Worm (Caenorhabditis elegans): Measurements from ENCODE around the gene F36A4.3.

DNA sequence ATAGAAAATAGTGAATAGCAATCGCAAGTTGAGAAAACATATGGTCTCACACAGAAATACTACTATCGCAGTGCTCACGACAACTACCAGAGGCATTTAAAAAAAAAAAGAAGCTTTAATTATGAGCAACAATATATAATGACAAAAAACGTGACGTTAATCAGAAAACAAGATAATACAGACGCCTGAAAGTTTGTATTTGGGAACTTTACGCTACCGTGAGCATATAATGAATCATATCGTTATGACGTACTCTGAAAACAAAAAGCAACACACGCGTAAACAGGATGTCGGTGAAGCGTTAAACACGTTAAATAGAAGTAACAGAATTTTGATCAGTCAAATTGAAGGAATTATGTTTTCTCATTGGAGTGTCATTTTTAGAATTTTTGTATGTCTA lies 43.6 kb upstream of the F36A4.3 start, which contains the start of gene srbc-71:
- TF ChIP-seq ama-1 (optimal IDR thresholded peaks at IDR 0.05) (no peak), scrt-1 (GFP tag; IDR thresholded peaks at IDR 0.05) (no peak), pes-1 (GFP tag; IDR thresholded peaks at IDR 0.05) (no peak), hmbx-1 (tag; optimal IDR thresholded peaks at IDR 0.05) (no peak), flt-1 (GFP tag; IDR thresholded peaks at IDR 0.05) (no peak), F13C5.2 (tag; optimal IDR thresholded peaks at IDR 0.05) (no peak), hnd-1 (tag; optimal IDR thresholded peaks at IDR 0.05) (no peak), sea-1 (GFP tag; conservative IDR thresholded peaks at IDR 0.05) (no peak), B0310.2 (tag; optimal IDR thresholded peaks at IDR 0.05) (no peak), ets-7 (tag; optimal IDR thresholded peaks at IDR 0.05) (no peak), aly-1 (tag; optimal IDR thresholded peaks at IDR 0.05) (no peak), tbx-37 (GFP tag; conservative IDR thresholded peaks at IDR 0.05) (no peak)
